Worm (Caenorhabditis elegans) whole organism, mixed stage, embryonic: ENCODE measurements around the gene T04A8.8.

ENCODE experiments used
- M03D4.4 ChIP-seq: sonication (generic microtip); optimal IDR thresholded peaks from 2 replicates; lab custom pipeline; 2017; ENCODE audit warnings: mild to moderate bottlenecking, missing genetic modification characterization, missing compliant biosample characterization
- bed-3 ChIP-seq: fragments of 200-800 bp; sonication (Bioruptor generic); optimal IDR thresholded peaks from 3 replicates; lab custom pipeline; 2018; ENCODE audit warnings: mild to moderate bottlenecking, missing genetic modification characterization, moderate library complexity, missing compliant biosample characterization
- blmp-1 ChIP-seq: fragments of 150-350 bp; optimal IDR thresholded peaks from 2 replicates; lab custom pipeline; 2014; ENCODE audit warnings: missing biosample characterization, missing genetic modification characterization
- ceh-39 ChIP-seq: fragments of 150-350 bp; optimal IDR thresholded peaks from 2 replicates; lab custom pipeline; 2014; ENCODE audit warnings: missing biosample characterization, missing genetic modification characterization
- ceh-43 ChIP-seq: fragments of 200-800 bp; sonication (Bioruptor generic); optimal IDR thresholded peaks from 2 replicates; lab custom pipeline; 2018; ENCODE audit warnings: mild to moderate bottlenecking, missing genetic modification characterization, moderate library complexity, missing compliant biosample characterization
- ceh-83 ChIP-seq: fragments of 200-800 bp; sonication (Bioruptor generic); optimal IDR thresholded peaks from 2 replicates; lab custom pipeline; 2018; ENCODE audit warnings: mild to moderate bottlenecking, missing genetic modification characterization, missing compliant biosample characterization
- ces-1 ChIP-seq: fragments of 150-350 bp; optimal IDR thresholded peaks from 2 replicates; lab custom pipeline; 2014; ENCODE audit warnings: missing biosample characterization, missing genetic modification reagents, missing genetic modification characterization
- cnd-1 ChIP-seq: fragments of 200-800 bp; sonication (Bioruptor generic); optimal IDR thresholded peaks from 2 replicates; lab custom pipeline; 2018; ENCODE audit warnings: mild to moderate bottlenecking, missing genetic modification characterization, missing compliant biosample characterization
- drap-1 ChIP-seq: fragments of 200-800 bp; sonication (Bioruptor generic); optimal IDR thresholded peaks from 3 replicates; lab custom pipeline; 2018; ENCODE audit warnings: mild to moderate bottlenecking, missing genetic modification characterization, missing compliant biosample characterization
- elt-1 ChIP-seq: sonication (generic microtip); optimal IDR thresholded peaks from 2 replicates; lab custom pipeline; 2017; ENCODE audit warnings: missing genetic modification characterization, mild to moderate bottlenecking, missing compliant biosample characterization, antibody characterized with exemption, moderate library complexity, borderline replicate concordance; ENCODE audit not compliant: insufficient read depth
- elt-3 ChIP-seq: fragments of 150-350 bp; optimal IDR thresholded peaks from 2 replicates; lab custom pipeline; 2014; ENCODE audit warnings: missing biosample characterization, missing genetic modification characterization
- flh-1 ChIP-seq: fragments of 200-800 bp; sonication (Bioruptor generic); optimal IDR thresholded peaks from 2 replicates; lab custom pipeline; 2018; ENCODE audit warnings: mild to moderate bottlenecking, missing genetic modification characterization, moderate library complexity, missing compliant biosample characterization
- ham-2 ChIP-seq: fragments of 200-800 bp; sonication (Bioruptor generic); optimal IDR thresholded peaks from 2 replicates; lab custom pipeline; 2018; ENCODE audit warnings: mild to moderate bottlenecking, missing genetic modification characterization, missing compliant biosample characterization
- hlh-1 ChIP-seq: fragments of 150-350 bp; optimal IDR thresholded peaks from 2 replicates; lab custom pipeline; 2014; ENCODE audit warnings: missing biosample characterization, missing genetic modification reagents, missing genetic modification characterization
- lin-13 ChIP-seq: fragments of 150-350 bp; optimal IDR thresholded peaks from 2 replicates; lab custom pipeline; 2014; ENCODE audit warnings: missing biosample characterization, missing genetic modification characterization
- lin-32 ChIP-seq: fragments of 200-800 bp; sonication (Bioruptor generic); optimal IDR thresholded peaks from 2 replicates; lab custom pipeline; 2018; ENCODE audit warnings: mild to moderate bottlenecking, missing genetic modification characterization, missing compliant biosample characterization
- lsy-2 ChIP-seq: fragments of 150-350 bp; optimal IDR thresholded peaks from 2 replicates; lab custom pipeline; 2014; ENCODE audit warnings: missing biosample characterization, missing genetic modification characterization
- mab-5 ChIP-seq: fragments of 150-350 bp; optimal IDR thresholded peaks from 2 replicates; lab custom pipeline; 2014; ENCODE audit warnings: missing biosample characterization, missing genetic modification characterization
- mep-1 ChIP-seq: fragments of 150-350 bp; optimal IDR thresholded peaks from 2 replicates; lab custom pipeline; 2017; ENCODE audit warnings: missing biosample characterization, missing genetic modification reagents, missing genetic modification characterization, inconsistent platforms
- mls-2 ChIP-seq: sonication (generic microtip); optimal IDR thresholded peaks from 2 replicates; lab custom pipeline; 2016; ENCODE audit warnings: mild to moderate bottlenecking, missing genetic modification characterization, moderate library complexity, missing compliant biosample characterization
- nhr-12 ChIP-seq: fragments of 150-350 bp; optimal IDR thresholded peaks from 2 replicates; lab custom pipeline; 2014; ENCODE audit warnings: missing biosample characterization, missing genetic modification characterization
- nhr-2 ChIP-seq: fragments of 150-350 bp; optimal IDR thresholded peaks from 2 replicates; lab custom pipeline; 2014; ENCODE audit warnings: missing biosample characterization, missing genetic modification characterization
- nhr-237 ChIP-seq: fragments of 150-350 bp; optimal IDR thresholded peaks from 2 replicates; lab custom pipeline; 2014; ENCODE audit warnings: missing biosample characterization, missing genetic modification characterization
- nhr-28 ChIP-seq: fragments of 150-350 bp; optimal IDR thresholded peaks from 2 replicates; lab custom pipeline; 2014; ENCODE audit warnings: missing biosample characterization, missing genetic modification characterization
- nhr-76 ChIP-seq: sonication (generic microtip); optimal IDR thresholded peaks from 2 replicates; lab custom pipeline; 2017; ENCODE audit warnings: missing biosample characterization, missing genetic modification characterization
- pha-4 ChIP-seq: fragments of 150-350 bp; optimal IDR thresholded peaks from 2 replicates; lab custom pipeline; 2018; ENCODE audit warnings: missing biosample characterization, missing genetic modification reagents, missing genetic modification characterization
- sem-2 ChIP-seq: fragments of 200-800 bp; sonication (Bioruptor generic); optimal IDR thresholded peaks from 2 replicates; lab custom pipeline; 2018; ENCODE audit warnings: mild to moderate bottlenecking, missing genetic modification characterization, missing compliant biosample characterization
- snpc-4 ChIP-seq: fragments of 150-350 bp; optimal IDR thresholded peaks from 2 replicates; lab custom pipeline; 2014; ENCODE audit warnings: missing biosample characterization, missing genetic modification characterization
- sptf-1 ChIP-seq: sonication (generic microtip); optimal IDR thresholded peaks from 2 replicates; lab custom pipeline; 2017; ENCODE audit warnings: mild to moderate bottlenecking, missing genetic modification characterization, moderate library complexity, missing compliant biosample characterization
- tbx-8 ChIP-seq: fragments of 200-800 bp; sonication (Bioruptor generic); optimal IDR thresholded peaks from 2 replicates; lab custom pipeline; 2018; ENCODE audit warnings: mild to moderate bottlenecking, missing genetic modification characterization, moderate library complexity, missing compliant biosample characterization
- unc-120 ChIP-seq: sonication (generic microtip); optimal IDR thresholded peaks from 2 replicates; lab custom pipeline; 2017; ENCODE audit warnings: missing genetic modification characterization, missing compliant biosample characterization; ENCODE audit not compliant: poor library complexity, severe bottlenecking
- unc-39 ChIP-seq: fragments of 150-350 bp; optimal IDR thresholded peaks from 2 replicates; lab custom pipeline; 2014; ENCODE audit warnings: missing biosample characterization, missing genetic modification characterization
- unc-62 ChIP-seq: fragments of 150-350 bp; optimal IDR thresholded peaks from 2 replicates; lab custom pipeline; 2014; ENCODE audit warnings: missing biosample characterization, missing genetic modification reagents, missing genetic modification characterization
- zip-8 ChIP-seq: fragments of 150-350 bp; optimal IDR thresholded peaks from 2 replicates; lab custom pipeline; 2014; ENCODE audit warnings: missing biosample characterization, missing genetic modification characterization
- ztf-11 ChIP-seq: fragments of 150-350 bp; optimal IDR thresholded peaks from 2 replicates; lab custom pipeline; 2014; ENCODE audit warnings: missing biosample characterization, missing genetic modification characterization

The T04A8.8 gene

DNA sequence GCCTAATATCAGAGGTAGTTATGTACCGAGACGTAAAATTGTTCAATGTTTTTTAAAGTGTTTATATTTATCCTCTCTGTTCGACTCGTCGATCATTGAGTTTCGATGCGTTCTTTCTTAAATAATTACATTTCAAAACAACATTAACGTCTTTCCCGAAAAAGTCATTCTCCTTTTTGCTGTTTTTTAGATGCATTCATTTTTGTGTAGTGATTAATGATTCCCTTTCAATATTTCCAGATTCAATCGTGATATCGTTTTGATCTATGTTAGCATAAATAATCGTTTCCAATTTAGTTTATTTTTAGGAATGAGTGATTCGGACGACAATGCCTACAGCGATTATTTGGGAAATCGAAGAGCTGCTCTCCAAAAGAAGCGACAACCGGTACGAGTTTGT lies at the start of gene T04A8.8:
T04A8.8 (plus strand) TSS at position 301 of the 400 bp plus-strand sequence.
- TF ChIP-seq nhr-28 (tag; lab: Kevin White, UChicago) (no peak), nhr-2 (no peak)
- TF ChIP-seq, all 35 proteins: peak for 0

DNA sequence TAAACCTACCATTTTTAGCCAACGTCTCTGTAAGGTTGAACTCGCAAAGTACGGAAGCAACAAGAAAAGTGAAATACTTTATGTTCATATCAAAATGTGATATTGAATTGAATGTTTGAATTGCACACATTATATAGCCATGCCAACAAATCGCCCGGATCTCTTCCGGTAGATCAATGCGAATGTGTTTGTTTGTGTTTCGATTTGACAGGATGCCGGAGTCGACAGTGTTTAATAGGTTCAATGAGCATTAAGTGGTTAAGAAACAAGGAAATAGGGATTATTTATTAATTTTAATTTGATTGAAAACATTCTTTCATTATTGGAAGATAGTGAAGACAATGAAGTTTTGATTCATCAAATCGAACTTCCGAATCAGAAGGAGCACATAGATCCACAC lies 47.5 kb upstream of the T04A8.8 start, which contains the start of gene pqn-29:
pqn-29 (minus strand) TSS at position 101 of the 400 bp plus-strand sequence.
- no peak for TF ChIP-seq hlh-1
- no peak for TF ChIP-seq nhr-2
- TF ChIP-seq unc-39 (tag; lab: Kevin White, UChicago) = no peak
- TF ChIP-seq blmp-1 (tag; lab: Kevin White, UChicago) = no peak
- TF ChIP-seq ceh-39 (tag; lab: Kevin White, UChicago) = no peak
- no peak for TF ChIP-seq ceh-43 (GFP tag; lab: Kevin White, UChicago)

DNA sequence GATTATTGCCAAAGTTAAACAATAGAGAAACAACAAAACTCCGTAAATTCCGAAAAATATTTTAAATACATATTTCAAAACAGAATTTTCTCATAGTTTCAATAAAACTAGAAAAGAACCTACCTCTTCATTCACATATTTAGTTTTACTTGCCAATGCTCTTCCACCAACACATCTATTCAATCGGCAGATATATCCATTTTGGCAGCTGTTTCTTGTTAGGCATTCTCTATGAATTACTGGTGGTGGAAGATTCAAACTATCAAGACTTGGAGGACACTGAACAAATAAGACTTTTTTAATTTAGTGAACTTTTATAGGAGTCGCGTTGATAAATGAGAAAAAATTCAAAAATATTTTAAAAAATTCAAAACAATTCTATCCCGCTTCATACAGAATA lies 46.5 kb upstream of the T04A8.8 start:
- TF ChIP-seq drap-1 = no peak
- no peak for TF ChIP-seq ceh-83 (GFP tag; lab: Kevin White, UChicago)
- TF ChIP-seq mab-5 (tag; lab: Kevin White, UChicago) = no peak
- TF ChIP-seq ceh-39 (tag; lab: Kevin White, UChicago) = no peak
- TF ChIP-seq nhr-28 (tag; lab: Kevin White, UChicago) = no peak
- TF ChIP-seq nhr-237 = no peak
- no peak for TF ChIP-seq nhr-76 (tag; lab: Kevin White, UChicago)
- TF ChIP-seq lin-32 (GFP tag; lab: Kevin White, UChicago) = no peak
- no peak for TF ChIP-seq mls-2 (tag; lab: Kevin White, UChicago)
- TF ChIP-seq unc-39 (tag; lab: Kevin White, UChicago) = no peak
- TF ChIP-seq sem-2 (GFP tag; lab: Kevin White, UChicago) = no peak
- TF ChIP-seq M03D4.4 (tag; lab: Kevin White, UChicago) = no peak
- no peak for TF ChIP-seq hlh-1
- no peak for TF ChIP-seq nhr-12
- no peak for TF ChIP-seq unc-120 (tag; lab: Kevin White, UChicago)

DNA sequence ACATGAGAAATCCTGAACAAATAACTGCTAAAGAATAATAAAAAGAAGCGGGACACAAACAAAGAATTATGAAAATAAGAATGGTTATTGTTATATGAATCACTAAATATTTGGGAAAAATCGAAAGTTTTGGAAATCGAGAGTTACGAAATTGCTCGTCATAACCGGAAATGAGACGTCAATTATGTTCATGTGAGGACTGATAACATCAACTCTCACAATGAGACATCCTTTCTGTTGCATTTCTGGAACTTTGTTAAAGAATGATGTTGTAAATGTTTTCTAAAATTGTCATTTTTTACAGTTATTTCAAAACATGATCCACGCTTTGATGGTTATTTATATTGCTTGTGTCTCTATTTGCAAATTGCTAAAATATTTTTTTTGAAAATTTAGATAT lies 45.9 kb upstream of the T04A8.8 start, which contains the start of gene T23F11.6:
T23F11.6 (minus strand) TSS at position 45 of the 400 bp plus-strand sequence.
- TF ChIP-seq nhr-12 (no peak), mab-5 (tag; lab: Kevin White, UChicago) (no peak), ces-1 (GFP tag; lab: Kevin White, UChicago) (no peak), sem-2 (GFP tag; lab: Kevin White, UChicago) (no peak), ham-2 (GFP tag; lab: Kevin White, UChicago) (no peak), mls-2 (tag; lab: Kevin White, UChicago) (no peak), nhr-2 (no peak), unc-39 (tag; lab: Kevin White, UChicago) (no peak), unc-120 (tag; lab: Kevin White, UChicago) (no peak), lin-13 (tag; lab: Kevin White, UChicago) (no peak), ceh-39 (tag; lab: Kevin White, UChicago) (no peak), lsy-2 (tag; lab: Kevin White, UChicago) (no peak), pha-4 (tag; lab: Kevin White, UChicago) (no peak), mep-1 (tag; lab: Kevin White, UChicago) (no peak), blmp-1 (tag; lab: Kevin White, UChicago) (no peak), elt-3 (tag; lab: Kevin White, UChicago) (no peak), M03D4.4 (tag; lab: Kevin White, UChicago) (no peak), flh-1 (GFP tag; lab: Kevin White, UChicago) (no peak), elt-1 (tag; lab: Kevin White, UChicago) (no peak)
- TF ChIP-seq, all 35 proteins: peak for 0

DNA sequence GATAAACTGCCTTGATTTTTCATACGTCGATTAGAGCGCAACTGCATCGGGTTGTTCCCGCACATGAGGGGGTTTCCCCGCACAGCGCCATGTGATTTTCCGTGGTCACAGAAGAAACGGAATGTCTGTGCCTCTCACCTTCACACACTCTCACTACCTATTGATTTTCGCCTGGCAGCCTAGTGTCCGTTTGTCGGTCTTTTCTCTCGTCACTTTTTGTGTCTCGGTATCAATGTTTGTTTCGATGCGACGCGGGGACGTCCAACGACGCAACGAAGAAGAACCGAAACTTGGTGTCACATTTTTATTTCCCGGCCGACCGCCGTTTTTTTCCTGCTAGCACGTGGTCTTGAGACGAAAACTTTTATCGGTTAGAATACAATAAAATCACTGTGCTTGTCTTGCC lies 44.4 kb upstream of the T04A8.8 start:
- TF ChIP-seq lin-13 (tag; lab: Kevin White, UChicago) = peak; percentile 42
- TF ChIP-seq ceh-43 (GFP tag; lab: Kevin White, UChicago) = no peak
- TF ChIP-seq M03D4.4 (tag; lab: Kevin White, UChicago) = peak; percentile 58
- peak; percentile 83 for TF ChIP-seq unc-62
- no peak for TF ChIP-seq mls-2 (tag; lab: Kevin White, UChicago)
- no peak for TF ChIP-seq ceh-83 (GFP tag; lab: Kevin White, UChicago)
- TF ChIP-seq mab-5 (tag; lab: Kevin White, UChicago) = no peak
- TF ChIP-seq zip-8 (tag; lab: Kevin White, UChicago) = no peak
- TF ChIP-seq nhr-12 = no peak
- TF ChIP-seq lsy-2 (tag; lab: Kevin White, UChicago) = peak; percentile 68
- TF ChIP-seq sem-2 (GFP tag; lab: Kevin White, UChicago) = no peak
- peak; percentile 60 for TF ChIP-seq ces-1 (GFP tag; lab: Kevin White, UChicago)
- peak; percentile 58 for TF ChIP-seq unc-120 (tag; lab: Kevin White, UChicago)
- no peak for TF ChIP-seq blmp-1 (tag; lab: Kevin White, UChicago)
- no peak for TF ChIP-seq nhr-28 (tag; lab: Kevin White, UChicago)
- TF ChIP-seq lin-32 (GFP tag; lab: Kevin White, UChicago) = no peak
- TF ChIP-seq nhr-76 (tag; lab: Kevin White, UChicago) = no peak
- peak; percentile 3 for TF ChIP-seq ceh-39 (tag; lab: Kevin White, UChicago)
- no peak for TF ChIP-seq snpc-4 (tag; lab: Kevin White, UChicago)
- peak; percentile 90 for TF ChIP-seq nhr-237
- TF ChIP-seq pha-4 (tag; lab: Kevin White, UChicago) = peak; percentile 92
- TF ChIP-seq tbx-8 (GFP tag; lab: Kevin White, UChicago) = no peak
- no peak for TF ChIP-seq unc-39 (tag; lab: Kevin White, UChicago)
- no peak for TF ChIP-seq cnd-1 (tag; lab: Kevin White, UChicago)
- TF ChIP-seq ham-2 (GFP tag; lab: Kevin White, UChicago) = peak; percentile 27
- peak; percentile 50 for TF ChIP-seq drap-1
- no peak for TF ChIP-seq bed-3 (GFP tag; lab: Kevin White, UChicago)
- TF ChIP-seq mep-1 (tag; lab: Kevin White, UChicago) = peak; percentile 85
- TF ChIP-seq elt-3 (tag; lab: Kevin White, UChicago) = peak; percentile 75
- no peak for TF ChIP-seq sptf-1 (tag; lab: Kevin White, UChicago)
- TF ChIP-seq flh-1 (GFP tag; lab: Kevin White, UChicago) = no peak
- peak; percentile 90 for TF ChIP-seq hlh-1
- TF ChIP-seq nhr-2 = no peak
- TF ChIP-seq elt-1 (tag; lab: Kevin White, UChicago) = no peak
- TF ChIP-seq ztf-11 (tag; lab: Kevin White, UChicago) = peak; percentile 32
